Worm (Caenorhabditis elegans): Measurements from ENCODE around the gene srh-70.

- TF ChIP-seq ZK546.5 (tag; optimal IDR thresholded peaks at IDR 0.05) (no peak), R02D3.7 (tag; optimal IDR thresholded peaks at IDR 0.05) (no peak), egl-27 (tag; optimal IDR thresholded peaks at IDR 0.05) (no peak), skn-1 (tag; optimal IDR thresholded peaks at IDR 0.05) (no peak), ceh-16 (tag; optimal IDR thresholded peaks at IDR 0.05) (no peak), ama-1 (optimal IDR thresholded peaks at IDR 0.05) (no peak), nhr-23 (tag; optimal IDR thresholded peaks at IDR 0.05) (no peak), ztf-4 (tag; optimal IDR thresholded peaks at IDR 0.05) (no peak), aly-2 (tag; optimal IDR thresholded peaks at IDR 0.05) (no peak), nhr-10 (tag; optimal IDR thresholded peaks at IDR 0.05) (no peak), elt-3 (tag; optimal IDR thresholded peaks at IDR 0.05) (no peak), crh-2 (tag; optimal IDR thresholded peaks at IDR 0.05) (no peak), nhr-11 (tag; optimal IDR thresholded peaks at IDR 0.05) (no peak), ceh-82 (tag; optimal IDR thresholded peaks at IDR 0.05) (no peak)
Observed at ce11 chrII:12518008-12518407, 651 bp downstream of the srh-70 start.
